Worm (Caenorhabditis elegans) whole organism, late embryonic: Measurements from ENCODE around the gene ZC239.14.
"Not testable (repeated sequence)": the region's sequence is repeated elsewhere in the genome, so short reads cannot be mapped to it uniquely, and the experiment has no call there.

Experiments
- ama-1 ChIP-seq: fragments of 150-350 bp; optimal IDR thresholded peaks from 2 replicates; lab custom pipeline; 2014
- fkh-6 ChIP-seq: sonication (generic microtip); optimal IDR thresholded peaks from 2 replicates; lab custom pipeline; 2016; ENCODE audit warnings: missing genetic modification characterization, missing compliant biosample characterization
- hlh-13 ChIP-seq: fragments of 200-800 bp; sonication (Bioruptor generic); optimal IDR thresholded peaks from 2 replicates; lab custom pipeline; 2018; ENCODE audit warnings: mild to moderate bottlenecking, missing genetic modification characterization, missing compliant biosample characterization
- hlh-6 ChIP-seq: sonication (generic microtip); optimal IDR thresholded peaks from 2 replicates; lab custom pipeline; 2016; ENCODE audit warnings: missing genotype, missing genetic modification characterization, missing compliant biosample characterization
- hlh-8 ChIP-seq: sonication (generic microtip); optimal IDR thresholded peaks from 2 replicates; lab custom pipeline; 2016; ENCODE audit warnings: missing genotype, missing genetic modification characterization, missing compliant biosample characterization
- lim-6 ChIP-seq: sonication (generic microtip); optimal IDR thresholded peaks from 2 replicates; lab custom pipeline; 2016; ENCODE audit warnings: missing genetic modification characterization, missing compliant biosample characterization
- madf-2 ChIP-seq: sonication (generic microtip); optimal IDR thresholded peaks from 2 replicates; lab custom pipeline; 2017; ENCODE audit warnings: missing genetic modification characterization, missing compliant biosample characterization
- pag-3 ChIP-seq: sonication (generic microtip); optimal IDR thresholded peaks from 2 replicates; lab custom pipeline; 2016; ENCODE audit warnings: missing compliant biosample characterization, missing genetic modification characterization, borderline replicate concordance
- pha-4 ChIP-seq: fragments of 150-350 bp; optimal IDR thresholded peaks from 2 replicates; lab custom pipeline; 2018; ENCODE audit warnings: missing biosample characterization, missing genetic modification reagents, missing genetic modification characterization
- pqm-1 ChIP-seq: sonication (generic microtip); optimal IDR thresholded peaks from 2 replicates; lab custom pipeline; 2016; ENCODE audit warnings: missing genetic modification characterization, missing compliant biosample characterization
- unc-3 ChIP-seq, 2 experiments: fragments of 200-800 bp in 1 of 2; sonication (Bioruptor generic) in 1 of 2; sonication (generic microtip) in 1 of 2; conservative IDR thresholded peaks in 1 of 2; optimal IDR thresholded peaks in 1 of 2; 2 replicates each; pipeline versions ENCODE4 v1.3.6 to Lab custom; 2016 to 2022; ENCODE audit warnings: missing compliant biosample characterization in 2 of 2, missing genetic modification characterization in 2 of 2, missing genetic modification reagents in 1 of 2
- zip-5 ChIP-seq: sonication (generic microtip); optimal IDR thresholded peaks from 2 replicates; lab custom pipeline; 2016; ENCODE audit warnings: missing genetic modification characterization, missing compliant biosample characterization

- not testable (repeated sequence) for TF ChIP-seq ama-1 (lab: Kevin White, UChicago); zip-5 (tag; lab: Kevin White, UChicago); hlh-8 (tag; lab: Kevin White, UChicago); madf-2 (tag; lab: Kevin White, UChicago); hlh-6 (tag; lab: Kevin White, UChicago); hlh-13 (GFP tag; lab: Kevin White, UChicago); lim-6 (tag; lab: Kevin White, UChicago); pha-4 (tag; lab: Kevin White, UChicago); unc-3 (GFP tag; conservative IDR thresholded peaks at IDR 0.05; lab: Robert Waterston, UW); unc-3 (tag; optimal IDR thresholded peaks at IDR 0.05; lab: Kevin White, UChicago); pqm-1; pag-3 (tag; lab: Kevin White, UChicago); fkh-6
Measured at ce11 chrII:3184858-3185257, 37.0 kb downstream of the ZC239.14 start, which contains the start of gene sri-78.
